Worm (Caenorhabditis elegans) whole organism, mixed stage, embryonic: ENCODE measurements around the gene sek-3.
A peak's percentile ranks its signal among the peaks of the same experiment; 100 is the strongest.

ENCODE experiments used
- M03D4.4 ChIP-seq: sonication (generic microtip); optimal IDR thresholded peaks from 2 replicates; lab custom pipeline; 2017; ENCODE audit warnings: mild to moderate bottlenecking, missing genetic modification characterization, missing compliant biosample characterization
- bed-3 ChIP-seq: fragments of 200-800 bp; sonication (Bioruptor generic); optimal IDR thresholded peaks from 3 replicates; lab custom pipeline; 2018; ENCODE audit warnings: mild to moderate bottlenecking, missing genetic modification characterization, moderate library complexity, missing compliant biosample characterization
- blmp-1 ChIP-seq: fragments of 150-350 bp; optimal IDR thresholded peaks from 2 replicates; lab custom pipeline; 2014; ENCODE audit warnings: missing biosample characterization, missing genetic modification characterization
- ceh-39 ChIP-seq: fragments of 150-350 bp; optimal IDR thresholded peaks from 2 replicates; lab custom pipeline; 2014; ENCODE audit warnings: missing biosample characterization, missing genetic modification characterization
- ceh-83 ChIP-seq: fragments of 200-800 bp; sonication (Bioruptor generic); optimal IDR thresholded peaks from 2 replicates; lab custom pipeline; 2018; ENCODE audit warnings: mild to moderate bottlenecking, missing genetic modification characterization, missing compliant biosample characterization
- ces-1 ChIP-seq: fragments of 150-350 bp; optimal IDR thresholded peaks from 2 replicates; lab custom pipeline; 2014; ENCODE audit warnings: missing biosample characterization, missing genetic modification reagents, missing genetic modification characterization
- cnd-1 ChIP-seq: fragments of 200-800 bp; sonication (Bioruptor generic); optimal IDR thresholded peaks from 2 replicates; lab custom pipeline; 2018; ENCODE audit warnings: mild to moderate bottlenecking, missing genetic modification characterization, missing compliant biosample characterization
- drap-1 ChIP-seq: fragments of 200-800 bp; sonication (Bioruptor generic); optimal IDR thresholded peaks from 3 replicates; lab custom pipeline; 2018; ENCODE audit warnings: mild to moderate bottlenecking, missing genetic modification characterization, missing compliant biosample characterization
- flh-1 ChIP-seq: fragments of 200-800 bp; sonication (Bioruptor generic); optimal IDR thresholded peaks from 2 replicates; lab custom pipeline; 2018; ENCODE audit warnings: mild to moderate bottlenecking, missing genetic modification characterization, moderate library complexity, missing compliant biosample characterization
- hlh-1 ChIP-seq: fragments of 150-350 bp; optimal IDR thresholded peaks from 2 replicates; lab custom pipeline; 2014; ENCODE audit warnings: missing biosample characterization, missing genetic modification reagents, missing genetic modification characterization
- lin-13 ChIP-seq: fragments of 150-350 bp; optimal IDR thresholded peaks from 2 replicates; lab custom pipeline; 2014; ENCODE audit warnings: missing biosample characterization, missing genetic modification characterization
- lin-32 ChIP-seq: fragments of 200-800 bp; sonication (Bioruptor generic); optimal IDR thresholded peaks from 2 replicates; lab custom pipeline; 2018; ENCODE audit warnings: mild to moderate bottlenecking, missing genetic modification characterization, missing compliant biosample characterization
- lsy-2 ChIP-seq: fragments of 150-350 bp; optimal IDR thresholded peaks from 2 replicates; lab custom pipeline; 2014; ENCODE audit warnings: missing biosample characterization, missing genetic modification characterization
- mep-1 ChIP-seq: fragments of 150-350 bp; optimal IDR thresholded peaks from 2 replicates; lab custom pipeline; 2017; ENCODE audit warnings: missing biosample characterization, missing genetic modification reagents, missing genetic modification characterization, inconsistent platforms
- mls-2 ChIP-seq: sonication (generic microtip); optimal IDR thresholded peaks from 2 replicates; lab custom pipeline; 2016; ENCODE audit warnings: mild to moderate bottlenecking, missing genetic modification characterization, moderate library complexity, missing compliant biosample characterization
- nhr-12 ChIP-seq: fragments of 150-350 bp; optimal IDR thresholded peaks from 2 replicates; lab custom pipeline; 2014; ENCODE audit warnings: missing biosample characterization, missing genetic modification characterization
- nhr-2 ChIP-seq: fragments of 150-350 bp; optimal IDR thresholded peaks from 2 replicates; lab custom pipeline; 2014; ENCODE audit warnings: missing biosample characterization, missing genetic modification characterization
- nhr-237 ChIP-seq: fragments of 150-350 bp; optimal IDR thresholded peaks from 2 replicates; lab custom pipeline; 2014; ENCODE audit warnings: missing biosample characterization, missing genetic modification characterization
- nhr-28 ChIP-seq: fragments of 150-350 bp; optimal IDR thresholded peaks from 2 replicates; lab custom pipeline; 2014; ENCODE audit warnings: missing biosample characterization, missing genetic modification characterization
- nhr-76 ChIP-seq: sonication (generic microtip); optimal IDR thresholded peaks from 2 replicates; lab custom pipeline; 2017; ENCODE audit warnings: missing biosample characterization, missing genetic modification characterization
- pha-4 ChIP-seq: fragments of 150-350 bp; optimal IDR thresholded peaks from 2 replicates; lab custom pipeline; 2018; ENCODE audit warnings: missing biosample characterization, missing genetic modification reagents, missing genetic modification characterization
- sem-2 ChIP-seq: fragments of 200-800 bp; sonication (Bioruptor generic); optimal IDR thresholded peaks from 2 replicates; lab custom pipeline; 2018; ENCODE audit warnings: mild to moderate bottlenecking, missing genetic modification characterization, missing compliant biosample characterization
- snpc-4 ChIP-seq: fragments of 150-350 bp; optimal IDR thresholded peaks from 2 replicates; lab custom pipeline; 2014; ENCODE audit warnings: missing biosample characterization, missing genetic modification characterization
- sptf-1 ChIP-seq: sonication (generic microtip); optimal IDR thresholded peaks from 2 replicates; lab custom pipeline; 2017; ENCODE audit warnings: mild to moderate bottlenecking, missing genetic modification characterization, moderate library complexity, missing compliant biosample characterization
- tbx-8 ChIP-seq: fragments of 200-800 bp; sonication (Bioruptor generic); optimal IDR thresholded peaks from 2 replicates; lab custom pipeline; 2018; ENCODE audit warnings: mild to moderate bottlenecking, missing genetic modification characterization, moderate library complexity, missing compliant biosample characterization
- unc-120 ChIP-seq: sonication (generic microtip); optimal IDR thresholded peaks from 2 replicates; lab custom pipeline; 2017; ENCODE audit warnings: missing genetic modification characterization, missing compliant biosample characterization; ENCODE audit not compliant: poor library complexity, severe bottlenecking
- unc-39 ChIP-seq: fragments of 150-350 bp; optimal IDR thresholded peaks from 2 replicates; lab custom pipeline; 2014; ENCODE audit warnings: missing biosample characterization, missing genetic modification characterization
- unc-62 ChIP-seq: fragments of 150-350 bp; optimal IDR thresholded peaks from 2 replicates; lab custom pipeline; 2014; ENCODE audit warnings: missing biosample characterization, missing genetic modification reagents, missing genetic modification characterization
- zip-8 ChIP-seq: fragments of 150-350 bp; optimal IDR thresholded peaks from 2 replicates; lab custom pipeline; 2014; ENCODE audit warnings: missing biosample characterization, missing genetic modification characterization
- ztf-11 ChIP-seq: fragments of 150-350 bp; optimal IDR thresholded peaks from 2 replicates; lab custom pipeline; 2014; ENCODE audit warnings: missing biosample characterization, missing genetic modification characterization

sek-3 gene

DNA sequence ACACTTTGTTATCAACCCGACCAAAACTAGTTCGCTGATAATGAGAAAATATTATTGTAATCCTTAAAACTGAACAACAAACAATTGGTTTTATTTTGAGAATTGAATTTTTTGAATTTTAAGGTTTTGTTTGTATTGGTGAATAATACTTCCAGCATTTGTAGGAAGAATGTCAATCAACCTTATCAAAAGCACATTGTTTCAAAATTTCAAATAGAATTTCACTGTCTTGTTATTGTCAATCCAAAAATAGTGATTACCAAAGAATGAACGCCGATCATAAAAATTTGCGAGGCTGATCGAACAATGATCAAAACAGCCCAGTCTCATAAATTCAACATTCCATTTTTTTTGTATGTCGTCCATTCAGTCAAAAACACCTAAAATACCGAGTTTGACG, 43.2 kb upstream of the sek-3 start:
- TF ChIP-seq M03D4.4 (tag; lab: Kevin White, UChicago) (no peak), ceh-83 (GFP tag; lab: Kevin White, UChicago) (no peak), hlh-1 (no peak), ces-1 (no peak), lin-32 (GFP tag; lab: Kevin White, UChicago) (no peak), nhr-12 (no peak), drap-1 (GFP tag; lab: Kevin White, UChicago) (no peak), ztf-11 (tag; lab: Kevin White, UChicago) (no peak), nhr-2 (no peak), mep-1 (tag; lab: Kevin White, UChicago) (no peak), sem-2 (no peak), nhr-237 (tag; lab: Kevin White, UChicago) (no peak)

ce11 chrX:4976530-4976929, 41.2 kb upstream of the sek-3 start, which contains the start of gene lfi-1:
TSS of gene lfi-1 (plus strand) at chrX:4976830.
- TF ChIP-seq hlh-1: no peak
- TF ChIP-seq mep-1 (tag; lab: Kevin White, UChicago): no peak
- no peak for TF ChIP-seq lsy-2 (tag; lab: Kevin White, UChicago)
- no peak for TF ChIP-seq unc-62 (GFP tag; lab: Kevin White, UChicago)
- TF ChIP-seq M03D4.4 (tag; lab: Kevin White, UChicago): no peak
- no peak for TF ChIP-seq sem-2
- TF ChIP-seq nhr-237 (tag; lab: Kevin White, UChicago): no peak
- no peak for TF ChIP-seq pha-4 (tag; lab: Kevin White, UChicago)
- TF ChIP-seq bed-3 (GFP tag; lab: Kevin White, UChicago): no peak
- no peak for TF ChIP-seq nhr-28 (tag; lab: Kevin White, UChicago)
- no peak for TF ChIP-seq snpc-4
- TF ChIP-seq flh-1 (GFP tag; lab: Kevin White, UChicago): no peak
- TF ChIP-seq ces-1: no peak
- no peak for TF ChIP-seq unc-120
- no peak for TF ChIP-seq blmp-1 (tag; lab: Kevin White, UChicago)
- no peak for TF ChIP-seq nhr-12
- TF ChIP-seq ceh-39: no peak
- TF ChIP-seq nhr-76 (tag; lab: Kevin White, UChicago): no peak

- TF ChIP-seq ces-1: peak; percentile 64
- no peak for TF ChIP-seq ceh-39
- TF ChIP-seq unc-62 (GFP tag; lab: Kevin White, UChicago): no peak
- peak; percentile 22 for TF ChIP-seq cnd-1 (tag; lab: Kevin White, UChicago)
- no peak for TF ChIP-seq unc-120
- TF ChIP-seq M03D4.4 (tag; lab: Kevin White, UChicago): peak; percentile 21
Measured at ce11 chrX:4978103-4978502, 39.6 kb upstream of the sek-3 start.

ce11 chrX:4979060-4979459, 38.6 kb upstream of the sek-3 start:
- TF ChIP-seq zip-8 (tag; lab: Kevin White, UChicago): no peak
- TF ChIP-seq mep-1 (tag; lab: Kevin White, UChicago): no peak
- TF ChIP-seq hlh-1: no peak
- TF ChIP-seq nhr-237 (tag; lab: Kevin White, UChicago): no peak

ce11 chrX:4981059-4981458, 36.6 kb upstream of the sek-3 start:
- TF ChIP-seq snpc-4: no peak
- no peak for TF ChIP-seq zip-8 (tag; lab: Kevin White, UChicago)
- TF ChIP-seq lsy-2 (tag; lab: Kevin White, UChicago): no peak
- no peak for TF ChIP-seq mls-2 (tag; lab: Kevin White, UChicago)
- no peak for TF ChIP-seq flh-1 (GFP tag; lab: Kevin White, UChicago)

- TF ChIP-seq lin-13 (tag; lab: Kevin White, UChicago): no peak
- TF ChIP-seq, all 35 proteins: peak for 0
Measured at ce11 chrX:4981579-4981978, 36.1 kb upstream of the sek-3 start.

DNA sequence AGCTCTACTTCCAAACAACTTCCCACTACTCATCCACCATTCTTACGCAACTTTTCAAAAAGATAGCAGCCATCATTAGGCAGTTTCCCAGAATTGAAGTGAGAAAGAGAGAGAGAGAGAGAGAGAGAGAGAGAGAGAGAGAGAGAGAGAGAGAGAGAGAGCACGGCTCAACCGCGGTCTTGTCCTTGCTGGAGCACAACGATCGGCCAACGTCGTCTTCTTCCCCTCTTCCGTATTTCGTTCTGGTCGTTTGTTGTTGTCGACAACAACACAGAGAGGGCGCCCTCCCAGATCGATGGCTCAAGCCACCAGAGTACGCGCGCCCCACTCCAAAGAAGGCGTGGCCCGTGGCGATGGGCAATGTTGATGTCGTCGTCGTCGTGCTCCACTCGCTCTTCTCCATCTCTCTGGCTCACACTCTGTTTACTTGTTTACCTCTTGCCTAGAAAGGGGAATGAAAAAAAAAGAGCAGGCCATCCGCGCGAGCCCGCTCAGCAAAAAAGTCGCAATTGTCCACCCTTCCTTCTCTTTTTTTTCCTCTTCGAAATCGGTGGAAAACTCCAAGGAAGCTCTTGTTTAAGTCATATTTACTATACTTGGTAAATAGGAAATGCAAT, 35.6 kb upstream of the sek-3 start:
- TF ChIP-seq lsy-2 (tag; lab: Kevin White, UChicago) (no peak), nhr-28 (tag; lab: Kevin White, UChicago) (no peak), mls-2 (tag; lab: Kevin White, UChicago) (no peak), hlh-1 (no peak), lin-32 (GFP tag; lab: Kevin White, UChicago) (no peak), ceh-83 (GFP tag; lab: Kevin White, UChicago) (no peak), tbx-8 (GFP tag; lab: Kevin White, UChicago) (no peak), snpc-4 (no peak), sptf-1 (no peak), unc-39 (tag; lab: Kevin White, UChicago) (no peak), lin-13 (tag; lab: Kevin White, UChicago) (no peak), unc-62 (GFP tag; lab: Kevin White, UChicago) (no peak), sem-2 (no peak), mep-1 (tag; lab: Kevin White, UChicago) (no peak)
